Fruit fly (Drosophila melanogaster) whole organism, embryonic: ENCODE data around the gene Hph.
A peak's percentile ranks its signal among the peaks of the same experiment; 100 is the strongest.

Source experiments
- Asciz ChIP-seq: fragments of 200-800 bp; sonication (Bioruptor generic); optimal IDR thresholded peaks from 2 replicates; lab custom pipeline; 2017; ENCODE audit warnings: missing biosample characterization, mild to moderate bottlenecking, missing genetic modification characterization, missing genetic modification reagents
- Bgb ChIP-seq: fragments of 200-800 bp; sonication (Bioruptor generic); IDR thresholded peaks from 2 replicates; pipeline ENCODE4 v1.3.6; 2022; ENCODE audit warnings: missing biosample characterization, missing genetic modification characterization; ENCODE audit not compliant: partially characterized antibody
- C15 ChIP-seq: fragments of 200-800 bp; sonication (Bioruptor generic); IDR thresholded peaks from 3 replicates; pipeline ENCODE4 v1.3.6; 2022; ENCODE audit warnings: missing biosample characterization, missing genetic modification characterization
- CG10366 ChIP-seq: fragments of 200-800 bp; sonication (Bioruptor generic); IDR thresholded peaks from 2 replicates; pipeline ENCODE4 v1.3.6; 2022; ENCODE audit warnings: missing biosample characterization, missing genetic modification characterization
- CG10565 ChIP-seq: fragments of 200-800 bp; sonication (Bioruptor generic); optimal IDR thresholded peaks from 3 replicates; lab custom pipeline; 2016; ENCODE audit warnings: missing biosample characterization, mild to moderate bottlenecking, missing genetic modification characterization
- CG11504 ChIP-seq: fragments of 200-800 bp; sonication (Bioruptor generic); optimal IDR thresholded peaks from 3 replicates; lab custom pipeline; 2019; ENCODE audit warnings: missing biosample characterization, mild to moderate bottlenecking, missing genetic modification characterization, moderate library complexity
- CG1233 ChIP-seq: fragments of 200-800 bp; sonication (Bioruptor generic); optimal IDR thresholded peaks from 4 replicates; lab custom pipeline; 2018; ENCODE audit warnings: missing biosample characterization, mild to moderate bottlenecking, missing genetic modification characterization
- CG12659 ChIP-seq: fragments of 200-800 bp; sonication (Bioruptor generic); optimal IDR thresholded peaks from 3 replicates; lab custom pipeline; 2017; ENCODE audit warnings: mild to moderate bottlenecking, missing biosample characterization, missing genetic modification reagents, missing genetic modification characterization
- CG13296 ChIP-seq: fragments of 200-800 bp; sonication (Bioruptor generic); optimal IDR thresholded peaks from 3 replicates; lab custom pipeline; 2018; ENCODE audit warnings: missing biosample characterization, mild to moderate bottlenecking, missing genetic modification characterization
- CG14965 ChIP-seq: fragments of 200-800 bp; sonication (Bioruptor generic); optimal IDR thresholded peaks from 2 replicates; lab custom pipeline; 2016; ENCODE audit warnings: missing biosample characterization, missing genetic modification characterization, borderline replicate concordance
- CG15514 ChIP-seq: fragments of 200-800 bp; sonication (Bioruptor generic); optimal IDR thresholded peaks from 3 replicates; lab custom pipeline; 2017; ENCODE audit warnings: missing biosample characterization, missing genetic modification characterization, mild to moderate bottlenecking, moderate library complexity, missing genetic modification reagents
- CG17361 ChIP-seq: fragments of 200-800 bp; sonication (Bioruptor generic); IDR thresholded peaks from 3 replicates; pipeline ENCODE4 v1.3.6; 2022; ENCODE audit warnings: missing biosample characterization, missing genetic modification characterization
- CG17568 ChIP-seq: fragments of 200-800 bp; sonication (Bioruptor generic); optimal IDR thresholded peaks from 2 replicates; lab custom pipeline; 2018; ENCODE audit warnings: missing biosample characterization, mild to moderate bottlenecking, missing genetic modification characterization, moderate library complexity
- CG17829 ChIP-seq: fragments of 200-800 bp; optimal IDR thresholded peaks from 2 replicates; lab custom pipeline; 2019; ENCODE audit warnings: missing biosample characterization, mild to moderate bottlenecking, missing genetic modification characterization, moderate library complexity
- CG18619 ChIP-seq: fragments of 200-800 bp; sonication (Bioruptor generic); optimal IDR thresholded peaks from 3 replicates; lab custom pipeline; 2017; ENCODE audit warnings: missing biosample characterization, mild to moderate bottlenecking, missing genetic modification characterization
- CG3163 ChIP-seq: fragments of 200-800 bp; sonication (Bioruptor generic); optimal IDR thresholded peaks from 3 replicates; lab custom pipeline; 2016; ENCODE audit warnings: missing biosample characterization, missing genetic modification characterization
- CG32772 ChIP-seq: fragments of 200-800 bp; sonication (Bioruptor generic); IDR thresholded peaks from 2 replicates; pipeline ENCODE4 v1.3.6; 2022; ENCODE audit warnings: missing biosample characterization, missing genetic modification characterization
- CG3838 ChIP-seq: fragments of 200-800 bp; sonication (Bioruptor generic); optimal IDR thresholded peaks from 3 replicates; lab custom pipeline; 2016; ENCODE audit warnings: missing biosample characterization, missing genetic modification characterization
- CG4707 ChIP-seq: fragments of 200-800 bp; sonication (Bioruptor generic); optimal IDR thresholded peaks from 2 replicates; lab custom pipeline; 2018; ENCODE audit warnings: missing biosample characterization, mild to moderate bottlenecking, missing genetic modification characterization, moderate library complexity
- CG8281 ChIP-seq: fragments of 200-800 bp; sonication (Bioruptor generic); optimal IDR thresholded peaks from 2 replicates; lab custom pipeline; 2018; ENCODE audit warnings: missing biosample characterization, mild to moderate bottlenecking, missing genetic modification characterization, moderate library complexity
- CG9876 ChIP-seq: fragments of 200-800 bp; sonication (Bioruptor generic); optimal IDR thresholded peaks from 2 replicates; lab custom pipeline; 2016; ENCODE audit warnings: missing biosample characterization, missing genetic modification characterization
- Elba2 ChIP-seq: fragments of 200-800 bp; sonication (Bioruptor generic); optimal IDR thresholded peaks from 3 replicates; lab custom pipeline; 2016; ENCODE audit warnings: missing biosample characterization, missing genetic modification characterization
- Gsc ChIP-seq: fragments of 200-800 bp; sonication (Bioruptor generic); IDR thresholded peaks from 2 replicates; pipeline ENCODE4 v1.3.6; 2022; ENCODE audit warnings: missing biosample characterization, missing genetic modification characterization
- HHEX ChIP-seq: fragments of 200-800 bp; sonication (Bioruptor generic); optimal IDR thresholded peaks from 3 replicates; lab custom pipeline; 2017; ENCODE audit warnings: missing biosample characterization, mild to moderate bottlenecking, missing genetic modification characterization, missing genetic modification reagents
- MESR4 ChIP-seq: fragments of 200-800 bp; sonication (Bioruptor generic); optimal IDR thresholded peaks from 2 replicates; lab custom pipeline; 2018; ENCODE audit warnings: missing biosample characterization, mild to moderate bottlenecking, missing genetic modification characterization, moderate library complexity
- Mad ChIP-seq: fragments of 200-800 bp; sonication (Bioruptor generic); optimal IDR thresholded peaks from 2 replicates; lab custom pipeline; 2016; ENCODE audit warnings: missing biosample characterization, missing genetic modification characterization
- Opbp ChIP-seq: fragments of 200-800 bp; sonication (Bioruptor generic); IDR thresholded peaks from 3 replicates; pipeline ENCODE4 v1.3.6; 2022; ENCODE audit warnings: missing biosample characterization, missing genetic modification characterization; ENCODE audit not compliant: partially characterized antibody
- Optix ChIP-seq: fragments of 200-800 bp; sonication (Bioruptor generic); IDR thresholded peaks from 3 replicates; pipeline ENCODE4 v1.3.6; 2022; ENCODE audit warnings: missing biosample characterization, missing genetic modification characterization
- Rfx ChIP-seq: fragments of 200-800 bp; sonication (Bioruptor generic); IDR thresholded peaks from 2 replicates; pipeline ENCODE4 v1.3.6; 2022; ENCODE audit warnings: missing biosample characterization, missing genetic modification characterization
- Sox102F ChIP-seq: fragments of 200-800 bp; sonication (Bioruptor generic); optimal IDR thresholded peaks from 2 replicates; lab custom pipeline; 2018; ENCODE audit warnings: missing biosample characterization, mild to moderate bottlenecking, missing genetic modification characterization, moderate library complexity
- amos ChIP-seq: fragments of 200-800 bp; sonication (Bioruptor generic); IDR thresholded peaks from 2 replicates; pipeline ENCODE4 v1.3.6; 2022; ENCODE audit warnings: missing biosample characterization, missing genetic modification characterization; ENCODE audit not compliant: partially characterized antibody
- bcd ChIP-seq: fragments of 200-800 bp; sonication (Bioruptor generic); optimal IDR thresholded peaks from 2 replicates; lab custom pipeline; 2017; ENCODE audit warnings: missing biosample characterization, mild to moderate bottlenecking, missing genetic modification characterization
- cato ChIP-seq: fragments of 200-800 bp; sonication (Bioruptor generic); optimal IDR thresholded peaks from 2 replicates; lab custom pipeline; 2016; ENCODE audit warnings: missing biosample characterization, missing genetic modification characterization, borderline replicate concordance
- chm ChIP-seq: fragments of 200-800 bp; sonication (Bioruptor generic); IDR thresholded peaks from 2 replicates; pipeline ENCODE4 v1.3.6; 2022; ENCODE audit warnings: missing biosample characterization, missing genetic modification characterization
- croc ChIP-seq: fragments of 200-800 bp; sonication (Bioruptor generic); conservative IDR thresholded peaks from 3 replicates; pipeline ENCODE4 v1.3.6; 2022; ENCODE audit warnings: missing biosample characterization, missing genetic modification characterization
- lab ChIP-seq: fragments of 200-800 bp; sonication (Bioruptor generic); optimal IDR thresholded peaks from 3 replicates; lab custom pipeline; 2017; ENCODE audit warnings: missing biosample characterization, missing genetic modification characterization, mild to moderate bottlenecking, moderate library complexity, missing genetic modification reagents
- lov ChIP-seq, 2 experiments: fragments of 200-800 bp in 1 of 2; fragments of >200 bp in 1 of 2; sonication (Bioruptor generic) in 1 of 2; IDR thresholded peaks in 1 of 2; optimal IDR thresholded peaks in 1 of 2; 2 replicates in 1 of 2; 3 replicates in 1 of 2; pipeline versions ENCODE4 v1.3.6 to Lab custom; 2017 to 2022; ENCODE audit warnings: missing biosample characterization in 1 of 2, missing genetic modification characterization in 1 of 2
- nom ChIP-seq: fragments of 200-800 bp; sonication (Bioruptor generic); optimal IDR thresholded peaks from 2 replicates; lab custom pipeline; 2017; ENCODE audit warnings: missing biosample characterization, missing genetic modification characterization, mild to moderate bottlenecking, moderate library complexity, missing genetic modification reagents
- p53 ChIP-seq: fragments of 200-800 bp; sonication (Bioruptor generic); optimal IDR thresholded peaks from 2 replicates; lab custom pipeline; 2016; ENCODE audit warnings: missing biosample characterization, missing genetic modification characterization
- pfk ChIP-seq: fragments of 200-800 bp; sonication (Bioruptor generic); optimal IDR thresholded peaks from 2 replicates; lab custom pipeline; 2018; ENCODE audit warnings: missing biosample characterization, mild to moderate bottlenecking, missing genetic modification characterization, moderate library complexity
- sd ChIP-seq: fragments of 200-800 bp; sonication (Bioruptor generic); optimal IDR thresholded peaks from 3 replicates; lab custom pipeline; 2018; ENCODE audit warnings: missing biosample characterization, mild to moderate bottlenecking, missing genetic modification characterization, moderate library complexity
- sens ChIP-seq: fragments of 200-800 bp; sonication (Bioruptor generic); peaks from one replicate; lab custom pipeline; 2016; ENCODE audit warnings: missing biosample characterization, missing genetic modification characterization
- slp2 ChIP-seq: fragments of 200-800 bp; sonication (Bioruptor generic); optimal IDR thresholded peaks from 2 replicates; lab custom pipeline; 2016; ENCODE audit warnings: missing biosample characterization, missing genetic modification characterization
- stwl ChIP-seq: fragments of 200-800 bp; sonication (Bioruptor generic); optimal IDR thresholded peaks from 3 replicates; lab custom pipeline; 2018; ENCODE audit warnings: missing biosample characterization, mild to moderate bottlenecking, missing genetic modification characterization, moderate library complexity
- trem ChIP-seq: fragments of 200-800 bp; optimal IDR thresholded peaks from 3 replicates; lab custom pipeline; 2019; ENCODE audit warnings: missing biosample characterization, mild to moderate bottlenecking, missing genetic modification characterization, moderate library complexity
- ttk ChIP-seq: fragments of 200-800 bp; sonication (Bioruptor generic); IDR thresholded peaks from 2 replicates; pipeline ENCODE4 v2.1.2; 2022; ENCODE audit warnings: missing biosample characterization, missing genetic modification characterization
- tup ChIP-seq: fragments of 200-800 bp; sonication (Bioruptor generic); optimal IDR thresholded peaks from 2 replicates; lab custom pipeline; 2016; ENCODE audit warnings: missing biosample characterization, mild to moderate bottlenecking, missing genetic modification characterization, moderate library complexity
- unc-4 ChIP-seq: fragments of 200-800 bp; sonication (Bioruptor generic); IDR thresholded peaks from 2 replicates; pipeline ENCODE4 v1.3.6; 2022; ENCODE audit warnings: missing biosample characterization, missing genetic modification characterization; ENCODE audit not compliant: partially characterized antibody

The Hph gene

DNA sequence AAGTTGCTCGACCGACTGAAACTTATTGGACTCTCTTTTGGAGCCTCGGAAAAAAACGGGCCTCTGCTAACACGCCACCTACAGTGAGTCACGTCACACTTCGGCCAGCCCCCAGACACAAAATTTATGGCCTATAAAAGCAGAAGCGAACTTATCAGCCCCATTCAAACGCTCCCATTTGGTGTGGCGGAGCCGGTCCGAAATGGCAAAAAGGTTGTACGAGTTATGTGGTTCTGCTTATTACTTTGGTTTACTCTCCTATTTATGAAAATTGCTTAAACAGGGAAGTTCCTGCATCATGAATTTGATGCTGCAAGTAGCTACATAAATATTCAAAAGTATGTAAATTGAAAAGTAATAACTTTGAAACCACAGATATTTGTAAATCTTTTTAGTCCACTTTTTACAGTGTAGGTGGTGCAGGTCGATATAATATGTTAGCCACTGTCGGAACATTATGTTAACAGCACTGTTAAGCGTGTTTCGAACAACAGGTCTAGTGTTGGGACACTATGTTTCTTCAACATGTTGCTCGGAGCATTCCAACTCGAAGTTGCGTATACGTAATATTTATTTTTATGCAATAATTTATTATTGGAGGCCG is 26.6 kb downstream of the Hph start (continued):
- peak; percentile 69 for TF ChIP-seq CG14965
- TF ChIP-seq cato (GFP tag; lab: Kevin White, UChicago): peak; percentile 55
- peak; percentile 95 for TF ChIP-seq CG17361 (GFP tag; lab: Robert Waterston, UW)
- TF ChIP-seq CG10565: peak; percentile 76
- TF ChIP-seq nom (GFP tag; lab: Kevin White, UChicago): peak; percentile 63
- no peak for TF ChIP-seq Bgb (GFP tag; lab: Robert Waterston, UW)
- TF ChIP-seq unc-4: no peak
- TF ChIP-seq CG17829: peak; percentile 92
- TF ChIP-seq CG13296 (GFP tag; lab: Kevin White, UChicago): peak; percentile 92
- peak; percentile 81 for TF ChIP-seq p53 (GFP tag; lab: Kevin White, UChicago)
- TF ChIP-seq amos (GFP tag; lab: Robert Waterston, UW): no peak; the same call in 1 of the 2 replicates
- peak; percentile 85 for TF ChIP-seq CG3163
- peak; percentile 92 for TF ChIP-seq CG18619 (GFP tag; lab: Kevin White, UChicago)
- peak; percentile 70 for TF ChIP-seq tup (GFP tag; lab: Kevin White, UChicago)
- TF ChIP-seq lov (optimal IDR thresholded peaks at IDR 0.05; lab: Kevin White, UChicago): no peak
- peak; percentile 72; the same call in 2 of the 3 replicates for TF ChIP-seq lov (GFP tag; IDR thresholded peaks at IDR 0.05; lab: Robert Waterston, UW)
- peak; percentile 76 for TF ChIP-seq CG8281 (tag; lab: Kevin White, UChicago)
- TF ChIP-seq CG9876 (GFP tag; lab: Kevin White, UChicago): peak; percentile 82
- TF ChIP-seq Opbp: no peak
- TF ChIP-seq Rfx (GFP tag; lab: Robert Waterston, UW): peak; percentile 92
- TF ChIP-seq CG10366: peak; percentile 73
- 0 out of 3 replicates have a peak, but pooled peaks have one; percentile 68 for TF ChIP-seq C15 (GFP tag; lab: Robert Waterston, UW)
- TF ChIP-seq Gsc (GFP tag; lab: Robert Waterston, UW): no peak
- peak; percentile 44 for TF ChIP-seq pfk (GFP tag; lab: Kevin White, UChicago)
- TF ChIP-seq MESR4 (GFP tag; lab: Kevin White, UChicago): peak; percentile 18
- peak; percentile 70 for TF ChIP-seq croc (GFP tag; lab: Robert Waterston, UW)
- TF ChIP-seq chm: peak; percentile 72
- peak; percentile 77 for TF ChIP-seq trem (tag; lab: Kevin White, UChicago)
- TF ChIP-seq CG17568 (GFP tag; lab: Kevin White, UChicago): peak; percentile 61
- peak; percentile 68 for TF ChIP-seq Mad (GFP tag; lab: Kevin White, UChicago)
- TF ChIP-seq sd (tag; lab: Kevin White, UChicago): peak; percentile 85
- TF ChIP-seq CG4707 (GFP tag; lab: Kevin White, UChicago): peak; percentile 77
- TF ChIP-seq Optix (GFP tag; lab: Robert Waterston, UW): peak; percentile 79; the same call in 2 of the 3 replicates
- peak; percentile 93 for TF ChIP-seq CG1233 (GFP tag; lab: Kevin White, UChicago)
- TF ChIP-seq HHEX (GFP tag; lab: Kevin White, UChicago): peak; percentile 93
- TF ChIP-seq ttk: peak; percentile 66
- TF ChIP-seq Sox102F: peak; percentile 93
- peak; percentile 96 for TF ChIP-seq lab (GFP tag; lab: Kevin White, UChicago)
- TF ChIP-seq CG15514: peak; percentile 81
- peak; percentile 88 for TF ChIP-seq slp2 (GFP tag; lab: Kevin White, UChicago)
- TF ChIP-seq CG12659 (GFP tag; lab: Kevin White, UChicago): peak; percentile 95
- peak; percentile 93 for TF ChIP-seq bcd (GFP tag; lab: Kevin White, UChicago)
- no peak for TF ChIP-seq Elba2 (GFP tag; lab: Kevin White, UChicago)
- TF ChIP-seq CG32772 (GFP tag; lab: Robert Waterston, UW): peak; percentile 78
- peak; percentile 89 for TF ChIP-seq Asciz (GFP tag; lab: Kevin White, UChicago)
- TF ChIP-seq CG11504 (tag; lab: Kevin White, UChicago): peak; percentile 99
- TF ChIP-seq CG3838 (GFP tag; lab: Kevin White, UChicago): peak; percentile 55
- no peak for TF ChIP-seq stwl (tag; lab: Kevin White, UChicago)
- peak; percentile 98 for TF ChIP-seq sens (GFP tag; lab: Kevin White, UChicago)
